Fruit fly (Drosophila melanogaster): ENCODE results near the gene Snoo.

Snoo gene

DNA sequence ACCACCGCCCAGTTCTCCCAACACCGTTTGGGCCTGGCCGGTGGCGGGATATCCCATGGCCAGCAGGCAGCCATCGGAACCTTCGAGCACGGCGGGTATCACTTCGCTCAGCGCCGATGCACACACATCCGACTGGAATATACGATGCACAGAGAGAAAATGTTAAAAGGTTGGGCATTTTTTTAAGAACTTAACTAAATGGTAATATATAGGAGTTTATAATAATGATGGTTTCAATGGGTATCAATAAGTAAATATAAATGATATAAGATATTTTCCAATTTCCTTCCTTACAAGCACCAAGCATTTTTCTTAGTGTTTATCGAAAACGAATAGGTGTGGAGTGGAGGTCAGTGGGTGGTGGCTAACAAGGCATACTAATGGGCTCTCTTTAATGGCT is 132.4 kb downstream of the Snoo start (continued):
- no peak for TF ChIP-seq gcm2 (GFP tag; optimal IDR thresholded peaks at IDR 0.05)
- TF ChIP-seq Atf6 (GFP tag; IDR thresholded peaks at IDR 0.05) = 0 out of 2 replicates have a peak, but pooled peaks have one; percentile 14
- no peak for TF ChIP-seq Hr3 (GFP tag; optimal IDR thresholded peaks at IDR 0.05)
- no peak for TF ChIP-seq CG10431 (GFP tag; optimal IDR thresholded peaks at IDR 0.05)
- TF ChIP-seq CG17829 (tag; optimal IDR thresholded peaks at IDR 0.05) = peak; percentile 25
- TF ChIP-seq D19A (tag; optimal IDR thresholded peaks at IDR 0.05) = peak; percentile 28
- TF ChIP-seq NC2β (GFP tag; optimal IDR thresholded peaks at IDR 0.05) = no peak
- peak; percentile 64 for TF ChIP-seq dmrt99B (tag; optimal IDR thresholded peaks at IDR 0.05)
- no peak for TF ChIP-seq CG7963 (GFP tag; IDR thresholded peaks at IDR 0.05; ENCODE audit: partially characterized antibody)
- no peak for TF ChIP-seq ac (GFP tag; optimal IDR thresholded peaks at IDR 0.05)
- no peak for TF ChIP-seq Opbp (GFP tag; IDR thresholded peaks at IDR 0.05; ENCODE audit: partially characterized antibody)
- TF ChIP-seq Hmr (GFP tag; optimal IDR thresholded peaks at IDR 0.05) = peak; percentile 52
- TF ChIP-seq sens (GFP tag) = peak; percentile 79
- TF ChIP-seq Dfd (GFP tag; optimal IDR thresholded peaks at IDR 0.05) = no peak
- TF ChIP-seq CG6813 (GFP tag; optimal IDR thresholded peaks at IDR 0.05) = peak; percentile 22
- TF ChIP-seq CG17802 (tag; optimal IDR thresholded peaks at IDR 0.05) = no peak
- TF ChIP-seq CG11093 (GFP tag; IDR thresholded peaks at IDR 0.05) = no peak
- TF ChIP-seq Usf (GFP tag; optimal IDR thresholded peaks at IDR 0.05) = no peak
- TF ChIP-seq CG2712 (tag; optimal IDR thresholded peaks at IDR 0.05) = peak; percentile 60
- TF ChIP-seq Sox102F (GFP tag; optimal IDR thresholded peaks at IDR 0.05) = peak; percentile 55
- peak; percentile 10 for TF ChIP-seq trem (tag; optimal IDR thresholded peaks at IDR 0.05)
- no peak for TF ChIP-seq hbn (GFP tag; IDR thresholded peaks at IDR 0.05; ENCODE audit: partially characterized antibody)
- peak; percentile 35; the same call in 1 of the 2 replicates for TF ChIP-seq CG32532 (GFP tag; IDR thresholded peaks at IDR 0.05)
- no peak for TF ChIP-seq CG15514 (GFP tag; optimal IDR thresholded peaks at IDR 0.05)
- TF ChIP-seq tap (tag; optimal IDR thresholded peaks at IDR 0.05) = peak; percentile 26
- TF ChIP-seq mam (GFP tag; optimal IDR thresholded peaks at IDR 0.05) = no peak
- no peak for TF ChIP-seq ro (GFP tag; IDR thresholded peaks at IDR 0.05)
- TF ChIP-seq CG7357 (GFP tag; IDR thresholded peaks at IDR 0.05) = no peak
- TF ChIP-seq Poxn (GFP tag; IDR thresholded peaks at IDR 0.05) = no peak
- no peak for TF ChIP-seq disco-r (GFP tag; optimal IDR thresholded peaks at IDR 0.05)
- peak; percentile 62 for TF ChIP-seq CG11504 (tag; optimal IDR thresholded peaks at IDR 0.05)
- peak; percentile 19 for TF ChIP-seq CG9817 (tag; optimal IDR thresholded peaks at IDR 0.05)
- no peak for TF ChIP-seq run (tag; optimal IDR thresholded peaks at IDR 0.05)
- TF ChIP-seq crc (GFP tag; optimal IDR thresholded peaks at IDR 0.05) = no peak
- TF ChIP-seq Hr51 (GFP tag; optimal IDR thresholded peaks at IDR 0.05) = peak in 1 of 2 experiments; percentile 56
- no peak for TF ChIP-seq en (GFP tag; optimal IDR thresholded peaks at IDR 0.05)
- TF ChIP-seq Sox100B (GFP tag; optimal IDR thresholded peaks at IDR 0.05) = peak; percentile 8
- TF ChIP-seq chif (GFP tag; optimal IDR thresholded peaks at IDR 0.05) = peak in 1 of 2 experiments; percentile 1
- TF ChIP-seq ci (GFP tag; IDR thresholded peaks at IDR 0.05) = peak; percentile 49; the same call in 1 of the 3 replicates
- no peak for TF ChIP-seq MBD-R2 (GFP tag; IDR thresholded peaks at IDR 0.05)
- no peak for TF ChIP-seq sc (optimal IDR thresholded peaks at IDR 0.05)
- no peak for TF ChIP-seq sc (GFP tag; optimal IDR thresholded peaks at IDR 0.05)
- TF ChIP-seq Rx (GFP tag; IDR thresholded peaks at IDR 0.05) = 0 out of 2 replicates have a peak, but pooled peaks have one; percentile 17
- no peak for TF ChIP-seq seq (GFP tag; IDR thresholded peaks at IDR 0.05)
- TF ChIP-seq CG10543 (GFP tag; optimal IDR thresholded peaks at IDR 0.05) = no peak
- no peak for TF ChIP-seq salm (tag; optimal IDR thresholded peaks at IDR 0.05)
- TF ChIP-seq CG43689 (GFP tag; IDR thresholded peaks at IDR 0.05) = 0 out of 2 replicates have a peak, but pooled peaks have one; percentile 23
- TF ChIP-seq Meics (GFP tag; optimal IDR thresholded peaks at IDR 0.05) = peak; percentile 44
- 0 out of 2 replicates have a peak, but pooled peaks have one; percentile 10 for TF ChIP-seq Ptx1 (GFP tag; IDR thresholded peaks at IDR 0.05)
- TF ChIP-seq croc (GFP tag; conservative IDR thresholded peaks at IDR 0.05) = no peak
- no peak for TF ChIP-seq bigmax (GFP tag; optimal IDR thresholded peaks at IDR 0.05)

Data from whole organism, embryonic.